Fruit fly (Drosophila melanogaster) whole organism, adult: ENCODE results near the gene CG44090.

Experiments
- CG11617 ChIP-seq: fragments of 200-800 bp; sonication (Bioruptor generic); optimal IDR thresholded peaks from 2 replicates; lab custom pipeline; 2017; ENCODE audit warnings: mild to moderate bottlenecking, missing biosample characterization, missing genetic modification reagents, missing genetic modification characterization
- CG12768 ChIP-seq: fragments of 200-800 bp; sonication (Bioruptor generic); optimal IDR thresholded peaks from 2 replicates; lab custom pipeline; 2017; ENCODE audit warnings: missing biosample characterization, missing genetic modification characterization, mild to moderate bottlenecking, moderate library complexity, missing genetic modification reagents
- CG1620 ChIP-seq: fragments of 200-800 bp; sonication (Bioruptor generic); optimal IDR thresholded peaks from 2 replicates; lab custom pipeline; 2016; ENCODE audit warnings: missing biosample characterization, missing genetic modification characterization
- CG33017 ChIP-seq: fragments of 200-800 bp; sonication (Bioruptor generic); optimal IDR thresholded peaks from 2 replicates; lab custom pipeline; 2018; ENCODE audit warnings: missing biosample characterization, mild to moderate bottlenecking, missing genetic modification characterization, moderate library complexity
- CG7045 ChIP-seq: fragments of 200-800 bp; sonication (Bioruptor generic); optimal IDR thresholded peaks from 2 replicates; lab custom pipeline; 2017; ENCODE audit warnings: missing biosample characterization, mild to moderate bottlenecking, missing genetic modification characterization
- bab1 ChIP-seq: fragments of 200-800 bp; sonication (Bioruptor generic); optimal IDR thresholded peaks from 3 replicates; lab custom pipeline; 2019; ENCODE audit warnings: missing biosample characterization, mild to moderate bottlenecking, missing genetic modification characterization, moderate library complexity
- cnc ChIP-seq, 2 experiments: fragments of >200 bp; optimal IDR thresholded peaks; 2 replicates each; lab custom pipeline; 2017
- kay ChIP-seq: fragments of 200-800 bp; sonication (Bioruptor generic); peaks from one replicate; lab custom pipeline; 2016; ENCODE audit warnings: missing biosample characterization, missing genetic modification characterization, borderline replicate concordance
- tj ChIP-seq: fragments of 200-800 bp; sonication (Bioruptor generic); optimal IDR thresholded peaks from 3 replicates; lab custom pipeline; 2017; ENCODE audit warnings: missing biosample characterization, mild to moderate bottlenecking, missing genetic modification characterization, moderate library complexity
- toe ChIP-seq: fragments of 200-800 bp; sonication (Bioruptor generic); optimal IDR thresholded peaks from 2 replicates; lab custom pipeline; 2016; ENCODE audit warnings: missing biosample characterization, missing genetic modification characterization

dm6 chr3R:17412458-17413127, 21.6 kb downstream of the CG44090 start, which contains the start of gene CG42821:
- TF ChIP-seq bab1: peak; percentile 23
- no peak for TF ChIP-seq tj (GFP tag; lab: Kevin White, UChicago)
- no peak for TF ChIP-seq CG33017 (tag; lab: Kevin White, UChicago)
- no peak for TF ChIP-seq cnc (optimal IDR thresholded peaks at IDR 0.05; lab: Kevin White, UChicago)
- TF ChIP-seq toe (GFP tag; lab: Kevin White, UChicago): no peak
- no peak for TF ChIP-seq CG12768
- TF ChIP-seq kay (GFP tag; lab: Kevin White, UChicago): no peak
- no peak for TF ChIP-seq CG1620 (GFP tag; lab: Kevin White, UChicago)
- TF ChIP-seq CG11617: no peak
- no peak for TF ChIP-seq CG7045 (GFP tag; lab: Kevin White, UChicago)
